Worm (Caenorhabditis elegans): ENCODE results near the gene arp-6.

arp-6 gene

ce11 chrII:8012071-8013031 lies 24.8 kb downstream of the arp-6 start, which contains the start of gene DH11.2:
Gene DH11.2 (plus strand): TSS chrII:8012816.
- TF ChIP-seq tlf-1 (GFP tag; optimal IDR thresholded peaks at IDR 0.05) (peak; percentile 15), ztf-26 (tag; optimal IDR thresholded peaks at IDR 0.05) (no peak), ama-1 (optimal IDR thresholded peaks at IDR 0.05) (peak; percentile 84), ama-1 (GFP tag; optimal IDR thresholded peaks at IDR 0.05) (no peak), nhr-80 (tag; optimal IDR thresholded peaks at IDR 0.05) (peak; percentile 42), unc-130 (GFP tag; optimal IDR thresholded peaks at IDR 0.05) (no peak)

ce11 chrII:8008334-8008733 lies 28.8 kb downstream of the arp-6 start, which contains the start of gene glna-2:
Gene glna-2 (plus strand): TSS chrII:8008634.
- TF ChIP-seq F22D6.2 (tag; optimal IDR thresholded peaks at IDR 0.05) = no peak
- TF ChIP-seq madf-6 (GFP tag; IDR thresholded peaks at IDR 0.05) = no peak
- TF ChIP-seq ztf-18 (tag; optimal IDR thresholded peaks at IDR 0.05) = no peak
- TF ChIP-seq T07F8.4 (tag; optimal IDR thresholded peaks at IDR 0.05) = no peak
- no peak for TF ChIP-seq Y79H2A.3 (GFP tag; conservative IDR thresholded peaks at IDR 0.05)
- no peak for TF ChIP-seq madf-3 (GFP tag; IDR thresholded peaks at IDR 0.05)
- no peak for TF ChIP-seq cebp-1 (GFP tag; IDR thresholded peaks at IDR 0.05)
- no peak for TF ChIP-seq cebp-1 (tag; optimal IDR thresholded peaks at IDR 0.05)
- TF ChIP-seq mes-4 (tag; optimal IDR thresholded peaks at IDR 0.05) = no peak
- no peak for TF ChIP-seq ztf-3 (GFP tag; optimal IDR thresholded peaks at IDR 0.05)
- no peak for TF ChIP-seq lag-1 (GFP tag; IDR thresholded peaks at IDR 0.05)
- TF ChIP-seq ceh-40 (GFP tag; IDR thresholded peaks at IDR 0.05) = no peak
- no peak for TF ChIP-seq snpc-1.3 (tag; optimal IDR thresholded peaks at IDR 0.05; ENCODE audit: insufficient read depth)
- TF ChIP-seq mel-28 (tag; optimal IDR thresholded peaks at IDR 0.05; ENCODE audit: borderline replicate concordance) = no peak

- TF ChIP-seq pbrm-1 (GFP tag; IDR thresholded peaks at IDR 0.05) = no peak
- no peak for TF ChIP-seq hmg-20 (GFP tag; IDR thresholded peaks at IDR 0.05)
- TF ChIP-seq F23B12.7 (tag; optimal IDR thresholded peaks at IDR 0.05; ENCODE audit: insufficient read depth) = no peak
- TF ChIP-seq B0336.3 (GFP tag; IDR thresholded peaks at IDR 0.05) = no peak
- no peak for TF ChIP-seq nhr-179 (tag; optimal IDR thresholded peaks at IDR 0.05)
- no peak for TF ChIP-seq ztf-6 (GFP tag; IDR thresholded peaks at IDR 0.05)
- TF ChIP-seq nfya-2 (GFP tag; IDR thresholded peaks at IDR 0.05) = no peak
- TF ChIP-seq madf-8 (GFP tag; conservative IDR thresholded peaks at IDR 0.05) = no peak
- TF ChIP-seq ztf-26 (tag; optimal IDR thresholded peaks at IDR 0.05) = no peak
- TF ChIP-seq hrde-1 (tag; optimal IDR thresholded peaks at IDR 0.05; ENCODE audit: borderline replicate concordance) = no peak
- TF ChIP-seq nhr-80 (tag; optimal IDR thresholded peaks at IDR 0.05) = no peak
These were observed 30.2 kb downstream of the arp-6 start for ce11 chrII:8006962-8007361.

- TF ChIP-seq hmg-1.2 (GFP tag; IDR thresholded peaks at IDR 0.05) = no peak
- peak; percentile 10 for TF ChIP-seq nhr-80 (tag; optimal IDR thresholded peaks at IDR 0.05)
- TF ChIP-seq lin-26 (GFP tag; IDR thresholded peaks at IDR 0.05) = no peak
- no peak for TF ChIP-seq F22D6.2 (tag; optimal IDR thresholded peaks at IDR 0.05)
These were observed 32.4 kb downstream of the arp-6 start for ce11 chrII:8004752-8005151.

ce11 chrII:8004157-8004556 lies 33.0 kb downstream of the arp-6 start, which contains the start of gene pgp-11:
Gene pgp-11 (minus strand): TSS chrII:8004257.
- TF ChIP-seq snpc-1.3 (tag; optimal IDR thresholded peaks at IDR 0.05; ENCODE audit: insufficient read depth) = no peak
- no peak for TF ChIP-seq sptf-2 (GFP tag; optimal IDR thresholded peaks at IDR 0.05)
- no peak for TF ChIP-seq mes-4 (tag; optimal IDR thresholded peaks at IDR 0.05)
- TF ChIP-seq Y53G8AR.9 (GFP tag; conservative IDR thresholded peaks at IDR 0.05) = no peak
- TF ChIP-seq dpl-1 (GFP tag; optimal IDR thresholded peaks at IDR 0.05) = no peak
- no peak for TF ChIP-seq egl-18 (GFP tag; IDR thresholded peaks at IDR 0.05)
- no peak for TF ChIP-seq hmg-1.2 (GFP tag; IDR thresholded peaks at IDR 0.05)
- TF ChIP-seq let-526 (GFP tag; IDR thresholded peaks at IDR 0.05) = no peak
- TF ChIP-seq zfh-2 (GFP tag; conservative IDR thresholded peaks at IDR 0.05) = no peak
